Fruit fly (Drosophila melanogaster) whole organism, embryonic: ENCODE data around the gene rau.

ENCODE experiments used
- Asciz ChIP-seq: fragments of 200-800 bp; sonication (Bioruptor generic); optimal IDR thresholded peaks from 2 replicates; lab custom pipeline; 2017; ENCODE audit warnings: missing biosample characterization, mild to moderate bottlenecking, missing genetic modification characterization, missing genetic modification reagents
- Blimp-1 ChIP-seq: fragments of 200-800 bp; sonication (Bioruptor generic); optimal IDR thresholded peaks from 3 replicates; lab custom pipeline; 2018; ENCODE audit warnings: missing biosample characterization, missing genetic modification characterization, mild to moderate bottlenecking, moderate library complexity, missing genetic modification reagents
- CG11247 ChIP-seq: fragments of 200-800 bp; sonication (Bioruptor generic); IDR thresholded peaks from 2 replicates; pipeline ENCODE4 v1.3.6; 2022; ENCODE audit warnings: missing biosample characterization, missing genetic modification characterization
- CG11504 ChIP-seq: fragments of 200-800 bp; sonication (Bioruptor generic); optimal IDR thresholded peaks from 3 replicates; lab custom pipeline; 2019; ENCODE audit warnings: missing biosample characterization, mild to moderate bottlenecking, missing genetic modification characterization, moderate library complexity
- CG11695 ChIP-seq: fragments of 200-800 bp; sonication (Bioruptor generic); IDR thresholded peaks from 3 replicates; pipeline ENCODE4 v1.3.6; 2022; ENCODE audit warnings: missing biosample characterization, missing genetic modification characterization
- CG12236 ChIP-seq: fragments of 200-800 bp; sonication (Bioruptor generic); optimal IDR thresholded peaks from 2 replicates; lab custom pipeline; 2016; ENCODE audit warnings: missing biosample characterization, missing genetic modification characterization
- CG13424 ChIP-seq: fragments of 200-800 bp; sonication (Bioruptor generic); optimal IDR thresholded peaks from 2 replicates; lab custom pipeline; 2019; ENCODE audit warnings: missing biosample characterization, mild to moderate bottlenecking, missing genetic modification characterization, moderate library complexity
- CG13775 ChIP-seq: fragments of 200-800 bp; sonication (Bioruptor generic); optimal IDR thresholded peaks from 3 replicates; lab custom pipeline; 2017; ENCODE audit warnings: missing biosample characterization, mild to moderate bottlenecking, missing genetic modification characterization
- CG13894 ChIP-seq: fragments of 200-800 bp; sonication (Bioruptor generic); optimal IDR thresholded peaks from 3 replicates; lab custom pipeline; 2018; ENCODE audit warnings: missing biosample characterization, mild to moderate bottlenecking, missing genetic modification characterization, moderate library complexity
- CG17568 ChIP-seq: fragments of 200-800 bp; sonication (Bioruptor generic); optimal IDR thresholded peaks from 2 replicates; lab custom pipeline; 2018; ENCODE audit warnings: missing biosample characterization, mild to moderate bottlenecking, missing genetic modification characterization, moderate library complexity
- CG17912 ChIP-seq: fragments of 200-800 bp; sonication (Bioruptor generic); optimal IDR thresholded peaks from 2 replicates; lab custom pipeline; 2018; ENCODE audit warnings: missing biosample characterization, mild to moderate bottlenecking, missing genetic modification characterization
- CG18599 ChIP-seq: fragments of 200-800 bp; sonication (Bioruptor generic); optimal IDR thresholded peaks from 3 replicates; lab custom pipeline; 2017; ENCODE audit warnings: missing biosample characterization, missing genetic modification characterization, mild to moderate bottlenecking, moderate library complexity, missing genetic modification reagents
- CG2712 ChIP-seq: fragments of 200-800 bp; optimal IDR thresholded peaks from 3 replicates; lab custom pipeline; 2019; ENCODE audit warnings: missing biosample characterization, mild to moderate bottlenecking, missing genetic modification characterization, moderate library complexity
- CG32532 ChIP-seq: fragments of 200-800 bp; sonication (Bioruptor generic); IDR thresholded peaks from 2 replicates; pipeline ENCODE4 v1.3.6; 2022; ENCODE audit warnings: missing biosample characterization, missing genetic modification characterization
- CG33557 ChIP-seq: fragments of 200-800 bp; sonication (Bioruptor generic); optimal IDR thresholded peaks from 2 replicates; lab custom pipeline; 2019; ENCODE audit warnings: missing biosample characterization, mild to moderate bottlenecking, missing genetic modification characterization, moderate library complexity
- CG34376 ChIP-seq: fragments of 200-800 bp; sonication (Bioruptor generic); optimal IDR thresholded peaks from 2 replicates; lab custom pipeline; 2018; ENCODE audit warnings: missing biosample characterization, mild to moderate bottlenecking, missing genetic modification characterization
- CG3726 ChIP-seq: fragments of 200-800 bp; sonication (Bioruptor generic); IDR thresholded peaks from 3 replicates; pipeline ENCODE4, ENCODE4 v1.3.6; 2022; ENCODE audit warnings: missing biosample characterization, missing genetic modification characterization
- CG5245 ChIP-seq: fragments of 200-800 bp; sonication (Bioruptor generic); optimal IDR thresholded peaks from 3 replicates; lab custom pipeline; 2016; ENCODE audit warnings: missing biosample characterization, missing genetic modification characterization
- Drgx ChIP-seq: fragments of 200-800 bp; sonication (Bioruptor generic); IDR thresholded peaks from 2 replicates; pipeline ENCODE4 v1.3.6; 2022; ENCODE audit warnings: missing biosample characterization, missing genetic modification characterization
- E2f2 ChIP-seq: fragments of 200-800 bp; sonication (Bioruptor generic); IDR thresholded peaks from 2 replicates; pipeline ENCODE4 v1.3.6; 2022; ENCODE audit warnings: missing biosample characterization, missing genetic modification characterization
- Ets65A ChIP-seq: fragments of 200-800 bp; sonication (Bioruptor generic); peaks from one replicate; lab custom pipeline; 2016; ENCODE audit warnings: missing biosample characterization, missing genetic modification characterization
- Gsc ChIP-seq: fragments of 200-800 bp; sonication (Bioruptor generic); IDR thresholded peaks from 2 replicates; pipeline ENCODE4 v1.3.6; 2022; ENCODE audit warnings: missing biosample characterization, missing genetic modification characterization
- HLH54F ChIP-seq: fragments of 200-800 bp; sonication (Bioruptor generic); optimal IDR thresholded peaks from 3 replicates; lab custom pipeline; 2016; ENCODE audit warnings: missing biosample characterization, missing genetic modification characterization
- Hmx ChIP-seq: fragments of 200-800 bp; sonication (Bioruptor generic); optimal IDR thresholded peaks from 2 replicates; lab custom pipeline; 2016; ENCODE audit warnings: missing biosample characterization, missing genetic modification characterization
- Jarid2 ChIP-seq: fragments of 200-800 bp; sonication (Bioruptor generic); optimal IDR thresholded peaks from 3 replicates; lab custom pipeline; 2017; ENCODE audit warnings: mild to moderate bottlenecking, missing biosample characterization, missing genetic modification reagents, missing genetic modification characterization
- Med ChIP-seq: fragments of 200-800 bp; sonication (Bioruptor generic); peaks from one replicate; lab custom pipeline; 2016; ENCODE audit warnings: missing biosample characterization, missing genetic modification characterization, mild to moderate bottlenecking, inconsistent platforms, moderate library complexity
- Meics ChIP-seq: fragments of 200-800 bp; sonication (Bioruptor generic); optimal IDR thresholded peaks from 2 replicates; lab custom pipeline; 2017; ENCODE audit warnings: missing biosample characterization, mild to moderate bottlenecking, missing genetic modification characterization
- PHDP ChIP-seq: fragments of 200-800 bp; sonication (Bioruptor generic); optimal IDR thresholded peaks from 3 replicates; lab custom pipeline; 2018; ENCODE audit warnings: missing biosample characterization, mild to moderate bottlenecking, missing genetic modification characterization, moderate library complexity
- Rx ChIP-seq: fragments of 200-800 bp; sonication (Bioruptor generic); IDR thresholded peaks from 2 replicates; pipeline ENCODE4 v1.3.6; 2022; ENCODE audit warnings: missing biosample characterization, missing genetic modification characterization
- Sin3A ChIP-seq: fragments of >200 bp; optimal IDR thresholded peaks from 2 replicates; lab custom pipeline; 2018
- Xrp1 ChIP-seq: fragments of 200-800 bp; sonication (Bioruptor generic); IDR thresholded peaks from 2 replicates; pipeline ENCODE4 v1.3.6; 2022; ENCODE audit warnings: missing biosample characterization, missing genetic modification characterization
- chm ChIP-seq: fragments of 200-800 bp; sonication (Bioruptor generic); IDR thresholded peaks from 2 replicates; pipeline ENCODE4 v1.3.6; 2022; ENCODE audit warnings: missing biosample characterization, missing genetic modification characterization
- ci ChIP-seq: fragments of 200-800 bp; sonication (Bioruptor generic); IDR thresholded peaks from 3 replicates; pipeline ENCODE4 v1.3.6; 2022; ENCODE audit warnings: missing biosample characterization, missing genetic modification characterization
- fd3F ChIP-seq: fragments of 200-800 bp; sonication (Bioruptor generic); optimal IDR thresholded peaks from 2 replicates; lab custom pipeline; 2018; ENCODE audit warnings: missing biosample characterization, mild to moderate bottlenecking, missing genetic modification characterization, moderate library complexity
- gem ChIP-seq: fragments of 200-800 bp; sonication (Bioruptor generic); optimal IDR thresholded peaks from 2 replicates; lab custom pipeline; 2019; ENCODE audit warnings: missing biosample characterization, mild to moderate bottlenecking, missing genetic modification characterization, moderate library complexity
- grau ChIP-seq: fragments of 200-800 bp; optimal IDR thresholded peaks from 3 replicates; lab custom pipeline; 2019; ENCODE audit warnings: missing biosample characterization, mild to moderate bottlenecking, missing genetic modification characterization, moderate library complexity
- grn ChIP-seq: fragments of 200-800 bp; sonication (Bioruptor generic); optimal IDR thresholded peaks from 3 replicates; lab custom pipeline; 2017; ENCODE audit warnings: missing biosample characterization, missing genetic modification characterization
- hkb ChIP-seq, 2 experiments: fragments of 200-800 bp in 1 of 2; fragments of >200 bp in 1 of 2; sonication (Bioruptor generic) in 1 of 2; IDR thresholded peaks in 1 of 2; optimal IDR thresholded peaks in 1 of 2; 2 replicates each; pipeline versions ENCODE4 v1.3.6 to Lab custom; 2017 to 2022; ENCODE audit warnings: missing biosample characterization in 1 of 2, missing genetic modification characterization in 1 of 2
- kah ChIP-seq: fragments of 200-800 bp; sonication (Bioruptor generic); optimal IDR thresholded peaks from 2 replicates; lab custom pipeline; 2018; ENCODE audit warnings: missing biosample characterization, mild to moderate bottlenecking, missing genetic modification characterization
- nmo ChIP-seq: fragments of 200-800 bp; sonication (Bioruptor generic); optimal IDR thresholded peaks from 2 replicates; lab custom pipeline; 2018; ENCODE audit warnings: missing biosample characterization, mild to moderate bottlenecking, missing genetic modification characterization, moderate library complexity
- odd ChIP-seq: fragments of 200-800 bp; sonication (Bioruptor generic); optimal IDR thresholded peaks from 2 replicates; lab custom pipeline; 2017; ENCODE audit warnings: missing biosample characterization, mild to moderate bottlenecking, missing genetic modification characterization
- p53 ChIP-seq: fragments of 200-800 bp; sonication (Bioruptor generic); optimal IDR thresholded peaks from 2 replicates; lab custom pipeline; 2016; ENCODE audit warnings: missing biosample characterization, missing genetic modification characterization
- ranshi ChIP-seq: fragments of 200-800 bp; sonication (Bioruptor generic); IDR thresholded peaks from 2 replicates; pipeline ENCODE4 v1.3.6; 2022; ENCODE audit warnings: missing biosample characterization, missing genetic modification characterization
- scrt ChIP-seq: fragments of 200-800 bp; sonication (Bioruptor generic); optimal IDR thresholded peaks from 2 replicates; lab custom pipeline; 2018; ENCODE audit warnings: missing biosample characterization, mild to moderate bottlenecking, missing genetic modification characterization, moderate library complexity
- sd ChIP-seq: fragments of 200-800 bp; sonication (Bioruptor generic); optimal IDR thresholded peaks from 3 replicates; lab custom pipeline; 2018; ENCODE audit warnings: missing biosample characterization, mild to moderate bottlenecking, missing genetic modification characterization, moderate library complexity
- slbo ChIP-seq: fragments of 200-800 bp; sonication (Bioruptor generic); IDR thresholded peaks from 2 replicates; pipeline ENCODE4 v1.3.6; 2022; ENCODE audit warnings: missing biosample characterization, missing genetic modification characterization
- stc ChIP-seq: fragments of 200-800 bp; sonication (Bioruptor generic); IDR thresholded peaks from 2 replicates; pipeline ENCODE4 v1.3.6; 2022; ENCODE audit warnings: missing biosample characterization, missing genetic modification characterization
- sug ChIP-seq: fragments of 200-800 bp; optimal IDR thresholded peaks from 2 replicates; lab custom pipeline; 2019; ENCODE audit warnings: missing biosample characterization, mild to moderate bottlenecking, missing genetic modification characterization, moderate library complexity
- tup ChIP-seq: fragments of 200-800 bp; sonication (Bioruptor generic); optimal IDR thresholded peaks from 2 replicates; lab custom pipeline; 2016; ENCODE audit warnings: missing biosample characterization, mild to moderate bottlenecking, missing genetic modification characterization, moderate library complexity

The rau gene

DNA sequence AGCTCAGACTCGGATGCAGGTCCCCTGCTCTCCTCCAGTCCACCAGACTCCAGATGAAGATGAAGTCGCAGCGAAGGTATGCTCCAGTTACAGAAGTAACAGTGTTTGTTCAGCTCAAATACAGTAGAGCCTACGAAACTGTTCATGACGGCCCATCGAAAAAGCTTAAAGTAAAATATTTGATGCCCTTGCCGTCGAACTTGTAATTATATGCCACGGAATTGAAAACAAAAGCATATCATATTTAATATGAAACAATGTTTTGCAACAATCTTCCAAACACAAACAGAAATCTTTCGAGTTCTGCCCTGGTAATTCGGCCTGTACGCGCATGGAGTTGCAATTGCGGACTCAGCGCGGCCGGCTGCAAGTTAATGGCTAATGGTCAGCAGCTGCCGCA, 1.9 kb upstream of the rau start:
- TF ChIP-seq CG2712 (tag; lab: Kevin White, UChicago) (no peak), Blimp-1 (no peak), Hmx (GFP tag; lab: Kevin White, UChicago) (no peak), slbo (GFP tag; lab: Robert Waterston, UW) (no peak), CG33557 (GFP tag; lab: Kevin White, UChicago) (no peak), Rx (no peak), Xrp1 (GFP tag; lab: Robert Waterston, UW) (0 out of 2 replicates have a peak, but pooled peaks have one; percentile 7), CG12236 (no peak), tup (no peak), Med (peak; percentile 19), grau (tag; lab: Kevin White, UChicago) (peak; percentile 57), CG18599 (GFP tag; lab: Kevin White, UChicago) (no peak), ranshi (GFP tag; lab: Robert Waterston, UW) (0 out of 2 replicates have a peak, but pooled peaks have one; percentile 6), Ets65A (GFP tag; lab: Kevin White, UChicago) (peak; percentile 40), CG11247 (GFP tag; lab: Robert Waterston, UW) (no peak), CG3726 (no peak), CG5245 (GFP tag; lab: Kevin White, UChicago) (no peak), grn (no peak), CG17912 (GFP tag; lab: Kevin White, UChicago) (no peak), Drgx (peak; percentile 33; the same call in 1 of the 2 replicates), nmo (GFP tag; lab: Kevin White, UChicago) (no peak), ci (GFP tag; lab: Robert Waterston, UW) (peak; percentile 3; the same call in 1 of the 3 replicates), chm (peak; percentile 23; the same call in 1 of the 2 replicates), gem (tag; lab: Kevin White, UChicago) (peak; percentile 10)
- TF ChIP-seq, all 482 proteins: peak for 9

DNA sequence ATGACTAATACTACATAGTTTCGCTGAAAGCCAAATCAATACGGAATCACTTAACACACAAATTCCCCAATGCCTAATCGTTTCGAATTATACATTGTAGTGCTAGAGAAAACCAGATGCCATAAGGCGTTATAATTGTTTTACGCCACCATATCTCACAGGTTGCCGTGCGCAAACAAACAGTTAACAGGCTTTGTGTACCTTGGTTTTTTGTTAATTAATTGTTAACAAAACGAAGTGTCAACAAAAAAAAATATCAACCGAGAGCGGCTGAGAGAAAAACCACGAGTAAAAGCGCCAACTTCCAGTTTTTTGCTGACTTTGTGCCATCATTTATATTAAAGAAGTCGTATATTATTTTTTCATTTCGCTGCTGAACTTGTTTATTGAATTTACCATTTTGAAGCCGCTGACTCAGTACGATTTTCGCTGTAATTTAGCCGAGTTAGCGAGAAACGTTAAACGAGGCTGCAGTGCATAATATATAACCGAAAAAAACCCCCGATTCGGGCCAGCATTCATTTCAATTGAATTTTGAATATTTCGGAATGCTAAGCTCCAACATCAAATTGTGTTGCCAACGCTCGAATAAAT, 2.7 kb downstream of the rau start:
- TF ChIP-seq stc (GFP tag; lab: Robert Waterston, UW) (no peak), tup (peak; percentile 15), E2f2 (GFP tag; lab: Robert Waterston, UW) (peak; percentile 19; the same call in 1 of the 2 replicates), CG11504 (tag; lab: Kevin White, UChicago) (peak; percentile 16), odd (GFP tag; lab: Kevin White, UChicago) (peak; percentile 56), CG11695 (GFP tag; lab: Robert Waterston, UW) (0 out of 3 replicates have a peak, but pooled peaks have one; percentile 18), CG13894 (tag; lab: Kevin White, UChicago) (peak; percentile 29), ci (GFP tag; lab: Robert Waterston, UW) (no peak), scrt (GFP tag; lab: Kevin White, UChicago) (peak; percentile 13), Med (peak; percentile 85), Gsc (GFP tag; lab: Robert Waterston, UW) (no peak), kah (GFP tag; lab: Kevin White, UChicago) (no peak), CG13424 (peak; percentile 46), hkb (optimal IDR thresholded peaks at IDR 0.05; lab: Kevin White, UChicago) (no peak), hkb (GFP tag; IDR thresholded peaks at IDR 0.05; lab: Robert Waterston, UW) (peak; percentile 23; the same call in 1 of the 2 replicates), Meics (GFP tag; lab: Kevin White, UChicago) (peak; percentile 66), fd3F (peak; percentile 63), Sin3A (lab: Kevin White, UChicago) (no peak), Jarid2 (GFP tag; lab: Kevin White, UChicago) (no peak), HLH54F (no peak), CG34376 (GFP tag; lab: Kevin White, UChicago) (peak; percentile 18), PHDP (tag; lab: Kevin White, UChicago) (peak; percentile 79), sd (tag; lab: Kevin White, UChicago) (peak; percentile 49), CG18599 (GFP tag; lab: Kevin White, UChicago) (peak; percentile 62), CG17568 (GFP tag; lab: Kevin White, UChicago) (peak; percentile 74), CG13775 (GFP tag; lab: Kevin White, UChicago) (peak; percentile 15), p53 (GFP tag; lab: Kevin White, UChicago) (no peak), CG32532 (GFP tag; lab: Robert Waterston, UW) (no peak), Asciz (GFP tag; lab: Kevin White, UChicago) (peak; percentile 5), sug (tag; lab: Kevin White, UChicago) (peak; percentile 34), Drgx (0 out of 2 replicates have a peak, but pooled peaks have one; percentile 17)
